Fruit fly (Drosophila melanogaster): ENCODE measurements around the gene CG7715.

CG7715 gene

DNA sequence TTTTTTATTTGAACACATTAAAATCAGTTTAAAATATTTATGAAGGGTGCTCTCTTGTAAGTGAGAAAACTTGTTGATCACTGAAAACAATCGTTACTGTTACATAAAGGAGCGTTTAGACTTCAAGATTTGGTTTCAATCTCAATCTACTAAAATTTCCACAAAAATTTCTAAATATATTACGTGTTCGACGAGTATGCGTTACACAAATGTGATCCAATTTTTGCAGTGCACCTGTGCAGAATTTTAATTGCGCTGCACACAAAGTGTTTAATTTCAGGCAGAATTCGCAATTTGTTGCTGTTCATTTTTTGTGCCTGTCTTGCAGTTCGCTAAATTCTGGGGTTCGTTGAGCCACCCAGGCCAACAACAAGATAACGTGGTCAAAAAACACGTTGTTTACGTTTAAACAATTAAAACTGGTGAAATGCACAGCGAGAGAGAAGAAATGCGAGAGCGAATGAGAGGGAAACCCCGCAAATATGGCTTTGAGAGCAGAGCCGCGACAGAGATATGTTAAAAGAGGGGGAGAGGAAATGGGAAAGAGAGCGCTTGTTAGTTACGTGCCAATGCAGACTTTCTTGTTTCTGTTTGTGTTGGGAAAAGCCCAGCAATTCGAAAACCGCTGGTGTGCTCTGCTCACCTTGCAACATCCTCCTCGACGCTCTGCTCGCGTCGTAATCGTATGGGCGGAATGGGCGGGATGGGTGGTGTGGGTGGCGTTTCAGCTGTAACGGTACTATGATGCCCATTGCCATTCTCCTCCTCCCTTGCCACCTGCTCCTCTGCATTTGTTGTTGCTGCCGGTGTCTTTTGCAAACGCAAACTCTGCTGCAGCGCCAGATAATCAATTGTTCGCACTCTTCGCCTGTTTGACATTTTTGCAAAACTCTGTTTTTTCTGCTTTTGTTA is 14.3 kb upstream of the CG7715 start:
- TF ChIP-seq Rel (GFP tag; optimal IDR thresholded peaks at IDR 0.05): no peak
- peak; percentile 99 for TF ChIP-seq Rel (tag; optimal IDR thresholded peaks at IDR 0.05)
- peak; percentile 67 for TF ChIP-seq h (GFP tag; optimal IDR thresholded peaks at IDR 0.05)
- no peak for TF ChIP-seq psq (GFP tag; optimal IDR thresholded peaks at IDR 0.05)
- TF ChIP-seq N (GFP tag; optimal IDR thresholded peaks at IDR 0.05): peak; percentile 12
- peak; percentile 47 for TF ChIP-seq woc (GFP tag; optimal IDR thresholded peaks at IDR 0.05)
- no peak for TF ChIP-seq CG32264 (GFP tag; optimal IDR thresholded peaks at IDR 0.05)
- TF ChIP-seq Myc (optimal IDR thresholded peaks at IDR 0.05): no peak
- TF ChIP-seq CG9705 (GFP tag; optimal IDR thresholded peaks at IDR 0.05): peak; percentile 16
- peak; percentile 70 for TF ChIP-seq ey (GFP tag; optimal IDR thresholded peaks at IDR 0.05)
- no peak for TF ChIP-seq pan (optimal IDR thresholded peaks at IDR 0.05)
- TF ChIP-seq Sp1 (GFP tag; optimal IDR thresholded peaks at IDR 0.05): peak; percentile 51
- TF ChIP-seq Vsx2 (GFP tag; optimal IDR thresholded peaks at IDR 0.05; ENCODE audit: partially characterized antibody): peak; percentile 52
- TF ChIP-seq GATAd (GFP tag; optimal IDR thresholded peaks at IDR 0.05): no peak
- TF ChIP-seq dsf (GFP tag; optimal IDR thresholded peaks at IDR 0.05; ENCODE audit: borderline replicate concordance): peak; percentile 14
- TF ChIP-seq CrebA (GFP tag; optimal IDR thresholded peaks at IDR 0.05; ENCODE audit: borderline replicate concordance): no peak
- peak; percentile 81 for TF ChIP-seq br (GFP tag; optimal IDR thresholded peaks at IDR 0.05)
- peak; percentile 62 for TF ChIP-seq sage (GFP tag; optimal IDR thresholded peaks at IDR 0.05)
- TF ChIP-seq dl (GFP tag; optimal IDR thresholded peaks at IDR 0.05; ENCODE audit: insufficient read depth in 1 of 2, partially characterized antibody in 2 of 2): peak; percentile 73
- TF ChIP-seq brk (GFP tag; optimal IDR thresholded peaks at IDR 0.05): peak; percentile 11
- TF ChIP-seq tai (GFP tag; optimal IDR thresholded peaks at IDR 0.05): no peak
- peak; percentile 80 for TF ChIP-seq Dif (GFP tag; optimal IDR thresholded peaks at IDR 0.05; ENCODE audit: partially characterized antibody)
- peak; percentile 62 for TF ChIP-seq OdsH (GFP tag; optimal IDR thresholded peaks at IDR 0.05)
- TF ChIP-seq Jra (GFP tag; optimal IDR thresholded peaks at IDR 0.05): peak; percentile 24
- TF ChIP-seq HLH106 (tag; optimal IDR thresholded peaks at IDR 0.05): peak; percentile 70
- TF ChIP-seq lola (GFP tag; optimal IDR thresholded peaks at IDR 0.05): no peak
- no peak for TF ChIP-seq sv (GFP tag; optimal IDR thresholded peaks at IDR 0.05)
- no peak for TF ChIP-seq Hr78 (GFP tag; optimal IDR thresholded peaks at IDR 0.05)
- TF ChIP-seq dmrt93B (GFP tag; optimal IDR thresholded peaks at IDR 0.05): peak; percentile 55
- TF ChIP-seq Abd-B (GFP tag; optimal IDR thresholded peaks at IDR 0.05): no peak
- TF ChIP-seq fru (GFP tag; optimal IDR thresholded peaks at IDR 0.05): peak; percentile 73
- no peak for TF ChIP-seq Mio (GFP tag; optimal IDR thresholded peaks at IDR 0.05)
- TF ChIP-seq Dfd (GFP tag; optimal IDR thresholded peaks at IDR 0.05): no peak
- peak; percentile 26 to 71 for TF ChIP-seq foxo (GFP tag; optimal IDR thresholded peaks at IDR 0.05)
- TF ChIP-seq Hr83 (GFP tag; optimal IDR thresholded peaks at IDR 0.05; ENCODE audit: poor library complexity, severe bottlenecking): no peak
- no peak for TF ChIP-seq usp (GFP tag; optimal IDR thresholded peaks at IDR 0.05)
- peak; percentile 82 for TF ChIP-seq rgr (GFP tag; optimal IDR thresholded peaks at IDR 0.05)
- TF ChIP-seq jim (GFP tag; optimal IDR thresholded peaks at IDR 0.05): no peak
- peak; percentile 62 for TF ChIP-seq Hnf4 (GFP tag; optimal IDR thresholded peaks at IDR 0.05)

DNA sequence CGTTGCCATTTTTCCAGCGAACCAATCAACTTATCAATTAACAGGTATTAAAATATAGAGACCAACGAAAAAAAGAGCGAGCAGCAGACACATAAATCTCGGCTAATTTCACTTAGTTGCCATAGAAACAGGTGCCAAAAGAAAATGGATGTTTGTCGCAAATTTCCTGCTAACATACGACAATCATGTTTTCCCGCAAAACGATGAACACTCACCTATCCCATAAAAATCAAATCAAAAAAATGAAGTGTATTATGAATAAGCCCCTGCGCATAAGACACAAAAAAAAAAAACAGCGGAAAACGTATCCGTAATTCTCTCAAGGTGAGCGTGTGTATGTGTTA is 13.5 kb upstream of the CG7715 start:
- no peak for TF ChIP-seq usp (GFP tag; optimal IDR thresholded peaks at IDR 0.05)
- no peak for TF ChIP-seq CG9705 (GFP tag; optimal IDR thresholded peaks at IDR 0.05)
- no peak for TF ChIP-seq pan (optimal IDR thresholded peaks at IDR 0.05)
- no peak for TF ChIP-seq sage (GFP tag; optimal IDR thresholded peaks at IDR 0.05)
- no peak for TF ChIP-seq tai (GFP tag; optimal IDR thresholded peaks at IDR 0.05)
- TF ChIP-seq Vsx2 (GFP tag; optimal IDR thresholded peaks at IDR 0.05; ENCODE audit: partially characterized antibody): no peak
- no peak for TF ChIP-seq Hnf4 (GFP tag; optimal IDR thresholded peaks at IDR 0.05)
- no peak for TF ChIP-seq Dif (GFP tag; optimal IDR thresholded peaks at IDR 0.05; ENCODE audit: partially characterized antibody)
- no peak for TF ChIP-seq HLH106 (tag; optimal IDR thresholded peaks at IDR 0.05)
- TF ChIP-seq GATAd (GFP tag; optimal IDR thresholded peaks at IDR 0.05): no peak
- TF ChIP-seq OdsH (GFP tag; optimal IDR thresholded peaks at IDR 0.05): no peak
- TF ChIP-seq CrebA (GFP tag; optimal IDR thresholded peaks at IDR 0.05; ENCODE audit: borderline replicate concordance): no peak
- TF ChIP-seq dl (GFP tag; optimal IDR thresholded peaks at IDR 0.05; ENCODE audit: insufficient read depth in 1 of 2, partially characterized antibody in 2 of 2): no peak
- TF ChIP-seq Abd-B (GFP tag; optimal IDR thresholded peaks at IDR 0.05): no peak
- TF ChIP-seq Myc (optimal IDR thresholded peaks at IDR 0.05): no peak
- no peak for TF ChIP-seq h (GFP tag; optimal IDR thresholded peaks at IDR 0.05)
- TF ChIP-seq dmrt93B (GFP tag; optimal IDR thresholded peaks at IDR 0.05): no peak
- peak; percentile 34 for TF ChIP-seq Hr83 (GFP tag; optimal IDR thresholded peaks at IDR 0.05; ENCODE audit: poor library complexity, severe bottlenecking)
- TF ChIP-seq psq (GFP tag; optimal IDR thresholded peaks at IDR 0.05): peak; percentile 16
- no peak for TF ChIP-seq foxo (GFP tag; optimal IDR thresholded peaks at IDR 0.05)
- no peak for TF ChIP-seq Sp1 (GFP tag; optimal IDR thresholded peaks at IDR 0.05)
- TF ChIP-seq br (GFP tag; optimal IDR thresholded peaks at IDR 0.05): no peak
- TF ChIP-seq sv (GFP tag; optimal IDR thresholded peaks at IDR 0.05): peak; percentile 52
- TF ChIP-seq woc (GFP tag; optimal IDR thresholded peaks at IDR 0.05): no peak
- peak; percentile 11 for TF ChIP-seq ey (GFP tag; optimal IDR thresholded peaks at IDR 0.05)
- TF ChIP-seq Rel (GFP tag; optimal IDR thresholded peaks at IDR 0.05): no peak
- TF ChIP-seq Rel (tag; optimal IDR thresholded peaks at IDR 0.05): no peak
- TF ChIP-seq Dfd (GFP tag; optimal IDR thresholded peaks at IDR 0.05): no peak
- no peak for TF ChIP-seq Hr78 (GFP tag; optimal IDR thresholded peaks at IDR 0.05)

All from whole organism, wandering third instar larva.